Fruit fly (Drosophila melanogaster): ENCODE measurements around the gene Npl4.

The Npl4 gene

dm6 chr3R:25661531-25662193 lies 37.2 kb upstream of the Npl4 start, which contains the start of gene RASSF8 (continued):
- TF ChIP-seq CG17361 (GFP tag; IDR thresholded peaks at IDR 0.05), result peak; percentile 53; the same call in 1 of the 3 replicates
- TF ChIP-seq Dbx (GFP tag; IDR thresholded peaks at IDR 0.05), result peak; percentile 64; the same call in 2 of the 3 replicates
- no peak for TF ChIP-seq pita (GFP tag; optimal IDR thresholded peaks at IDR 0.05)
- TF ChIP-seq bbx (GFP tag; IDR thresholded peaks at IDR 0.05; ENCODE audit: partially characterized antibody), result peak; percentile 64
- peak; percentile 8 to 45 for TF ChIP-seq dpn (GFP tag; optimal IDR thresholded peaks at IDR 0.05)
- TF ChIP-seq B-H2 (GFP tag; optimal IDR thresholded peaks at IDR 0.05), result peak; percentile 18
- peak; percentile 21 for TF ChIP-seq CHES-1-like (GFP tag; optimal IDR thresholded peaks at IDR 0.05)
- TF ChIP-seq Fer1 (GFP tag; optimal IDR thresholded peaks at IDR 0.05), result peak; percentile 44
- no peak for TF ChIP-seq CG7987 (GFP tag; optimal IDR thresholded peaks at IDR 0.05)
- TF ChIP-seq ranshi (GFP tag; IDR thresholded peaks at IDR 0.05), result no peak
- peak; percentile 78 for TF ChIP-seq Bgb (GFP tag; IDR thresholded peaks at IDR 0.05; ENCODE audit: partially characterized antibody)
- peak; percentile 58 for TF ChIP-seq sd (tag; optimal IDR thresholded peaks at IDR 0.05)
- TF ChIP-seq otp (GFP tag; IDR thresholded peaks at IDR 0.05), result no peak
- TF ChIP-seq chif (GFP tag; optimal IDR thresholded peaks at IDR 0.05), result no peak
- peak; percentile 9 for TF ChIP-seq CG18262 (tag; optimal IDR thresholded peaks at IDR 0.05)
- no peak for TF ChIP-seq Optix (GFP tag; IDR thresholded peaks at IDR 0.05)
- no peak for TF ChIP-seq abd-A (tag; optimal IDR thresholded peaks at IDR 0.05)
- TF ChIP-seq CG15514 (GFP tag; optimal IDR thresholded peaks at IDR 0.05), result peak; percentile 95
- peak; percentile 88 for TF ChIP-seq sens (GFP tag)
- no peak for TF ChIP-seq slp2 (GFP tag; optimal IDR thresholded peaks at IDR 0.05)
- no peak for TF ChIP-seq CG30431 (GFP tag; optimal IDR thresholded peaks at IDR 0.05)
- no peak for TF ChIP-seq org-1 (GFP tag; optimal IDR thresholded peaks at IDR 0.05)
- peak; percentile 16 for TF ChIP-seq Hsf (GFP tag; optimal IDR thresholded peaks at IDR 0.05)
- TF ChIP-seq MBD-R2 (GFP tag; IDR thresholded peaks at IDR 0.05), result peak; percentile 37; the same call in 1 of the 2 replicates
- TF ChIP-seq Ets97D (GFP tag; optimal IDR thresholded peaks at IDR 0.05), result peak; percentile 31
- TF ChIP-seq hkb (optimal IDR thresholded peaks at IDR 0.05), result no peak
- TF ChIP-seq hkb (GFP tag; IDR thresholded peaks at IDR 0.05), result no peak
- peak; percentile 48 for TF ChIP-seq HmgZ (tag; optimal IDR thresholded peaks at IDR 0.05)
- no peak for TF ChIP-seq CG10209 (GFP tag; optimal IDR thresholded peaks at IDR 0.05)
- TF ChIP-seq ap (GFP tag; IDR thresholded peaks at IDR 0.05), result no peak
- TF ChIP-seq her (GFP tag; optimal IDR thresholded peaks at IDR 0.05), result peak; percentile 32
- TF ChIP-seq Ptx1 (GFP tag; IDR thresholded peaks at IDR 0.05), result no peak
- TF ChIP-seq CG9932 (GFP tag; IDR thresholded peaks at IDR 0.05), result peak; percentile 79
- no peak for TF ChIP-seq fd102C (GFP tag; optimal IDR thresholded peaks at IDR 0.05)
- TF ChIP-seq sug (tag; optimal IDR thresholded peaks at IDR 0.05), result peak; percentile 38
- TF ChIP-seq H2.0 (GFP tag; IDR thresholded peaks at IDR 0.05), result no peak
- TF ChIP-seq fd96Cb (tag; optimal IDR thresholded peaks at IDR 0.05), result peak; percentile 14
- no peak for TF ChIP-seq CG1832 (GFP tag; optimal IDR thresholded peaks at IDR 0.05)
- peak; percentile 27 for TF ChIP-seq Antp (GFP tag; optimal IDR thresholded peaks at IDR 0.05)
- peak; percentile 19 for TF ChIP-seq CG10654 (GFP tag; optimal IDR thresholded peaks at IDR 0.05)
- TF ChIP-seq Blimp-1 (GFP tag; optimal IDR thresholded peaks at IDR 0.05), result peak; percentile 86
- peak; percentile 14; the same call in 1 of the 2 replicates for TF ChIP-seq Atf6 (GFP tag; IDR thresholded peaks at IDR 0.05)
- TF ChIP-seq D19A (tag; optimal IDR thresholded peaks at IDR 0.05), result no peak
- peak; percentile 22; the same call in 1 of the 2 replicates for TF ChIP-seq CG3847 (GFP tag; IDR thresholded peaks at IDR 0.05)
- peak; percentile 67 for TF ChIP-seq CG2120 (GFP tag; optimal IDR thresholded peaks at IDR 0.05)
- no peak for TF ChIP-seq twi (tag; optimal IDR thresholded peaks at IDR 0.05)
- TF ChIP-seq jigr1 (GFP tag; IDR thresholded peaks at IDR 0.05), result peak; percentile 78; the same call in 2 of the 3 replicates
- TF ChIP-seq knrl (GFP tag; IDR thresholded peaks at IDR 0.05; ENCODE audit: partially characterized antibody), result peak; percentile 67
- 0 out of 2 replicates have a peak, but pooled peaks have one; percentile 47 for TF ChIP-seq CG14441 (GFP tag; IDR thresholded peaks at IDR 0.05)
- no peak for TF ChIP-seq CG1024 (GFP tag; IDR thresholded peaks at IDR 0.05)
